Worm (Caenorhabditis elegans) whole organism, L3 larva: Measurements from ENCODE around the gene acs-14.

Experiments used
- ceh-28 ChIP-seq: fragments of 150-350 bp; optimal IDR thresholded peaks from 2 replicates; lab custom pipeline; 2014; ENCODE audit warnings: missing biosample characterization, missing genetic modification reagents, missing genetic modification characterization
- ceh-9 ChIP-seq: sonication (generic microtip); optimal IDR thresholded peaks from 2 replicates; lab custom pipeline; 2018; ENCODE audit warnings: missing biosample characterization, missing genetic modification characterization
- elt-2 ChIP-seq: sonication (generic microtip); optimal IDR thresholded peaks from 2 replicates; lab custom pipeline; 2016; ENCODE audit warnings: missing genetic modification reagents, mild to moderate bottlenecking, missing genetic modification characterization, missing compliant biosample characterization
- fkh-10 ChIP-seq: sonication (generic microtip); optimal IDR thresholded peaks from 2 replicates; lab custom pipeline; 2017; ENCODE audit warnings: missing biosample characterization, missing genetic modification reagents, missing genetic modification characterization
- nfya-1 ChIP-seq: sonication (generic microtip); optimal IDR thresholded peaks from 2 replicates; lab custom pipeline; 2017; ENCODE audit warnings: missing genetic modification characterization, mild to moderate bottlenecking, missing compliant biosample characterization, antibody characterized with exemption, moderate library complexity; ENCODE audit not compliant: insufficient read depth
- nhr-67 ChIP-seq: fragments of 150-350 bp; optimal IDR thresholded peaks from 2 replicates; lab custom pipeline; 2014; ENCODE audit warnings: missing biosample characterization, missing genetic modification characterization
- pha-4 ChIP-seq: fragments of 150-350 bp; optimal IDR thresholded peaks from 2 replicates; lab custom pipeline; 2014; ENCODE audit warnings: missing biosample characterization, missing genetic modification reagents, missing genetic modification characterization
- tbx-2 ChIP-seq: sonication (generic microtip); optimal IDR thresholded peaks from 2 replicates; lab custom pipeline; 2016; ENCODE audit warnings: mild to moderate bottlenecking, missing genetic modification characterization, missing compliant biosample characterization

The acs-14 gene

ce11 chrV:9550313-9550712 lies 42.4 kb downstream of the acs-14 start, which contains the start of gene ehbp-1:
TSS of gene ehbp-1 (plus strand) at chrV:9550644.
- TF ChIP-seq tbx-2 (tag; lab: Kevin White, UChicago) = no peak
- peak; percentile 32 for TF ChIP-seq fkh-10 (GFP tag; lab: Kevin White, UChicago)
- no peak for TF ChIP-seq ceh-28 (tag; lab: Kevin White, UChicago)
- peak; percentile 34 for TF ChIP-seq nfya-1 (tag; lab: Kevin White, UChicago)

ce11 chrV:9556668-9557067 lies 48.7 kb downstream of the acs-14 start:
- TF ChIP-seq pha-4 = no peak
- TF ChIP-seq nhr-67 (tag; lab: Kevin White, UChicago) = no peak
- no peak for TF ChIP-seq elt-2 (tag; lab: Kevin White, UChicago)
- no peak for TF ChIP-seq ceh-9 (tag; lab: Kevin White, UChicago)
